Worm (Caenorhabditis elegans): ENCODE data around the gene glna-2.

DNA sequence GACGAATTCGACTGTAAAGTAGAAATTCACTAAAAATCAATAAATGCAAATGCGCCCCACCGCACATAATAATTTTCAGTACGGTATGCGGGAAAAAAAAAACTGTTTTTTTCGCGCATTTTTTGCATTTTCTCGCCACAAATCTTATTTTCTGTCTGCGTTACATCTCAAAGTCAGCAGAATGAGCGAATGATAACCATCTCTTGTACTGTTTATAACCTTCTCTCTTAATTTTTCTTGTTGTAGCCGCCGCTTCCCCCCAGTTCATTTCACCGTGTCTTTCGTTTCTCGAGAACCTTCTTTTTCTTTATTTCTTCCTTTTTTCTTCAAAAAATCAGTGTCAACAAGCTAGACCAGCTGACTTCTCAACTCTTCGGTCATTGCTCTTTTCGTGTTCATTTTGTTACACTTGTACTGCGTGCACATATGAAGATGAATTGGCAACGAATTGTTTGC is 7.1 kb downstream of the glna-2 start:
- TF ChIP-seq aly-2 (tag; optimal IDR thresholded peaks at IDR 0.05): no peak
- TF ChIP-seq F26F4.8 (GFP tag; conservative IDR thresholded peaks at IDR 0.05): no peak
- no peak for TF ChIP-seq pqm-1 (tag; optimal IDR thresholded peaks at IDR 0.05)
- peak; percentile 38; the same call in 1 of the 2 replicates for TF ChIP-seq lin-1 (GFP tag; IDR thresholded peaks at IDR 0.05)
- peak; percentile 48 for TF ChIP-seq dve-1 (tag; optimal IDR thresholded peaks at IDR 0.05; ENCODE audit: insufficient read depth)
- no peak for TF ChIP-seq skn-1 (tag; optimal IDR thresholded peaks at IDR 0.05)
- no peak for TF ChIP-seq saeg-2 (GFP tag; IDR thresholded peaks at IDR 0.05)
- peak; percentile 20 for TF ChIP-seq nhr-25 (tag; optimal IDR thresholded peaks at IDR 0.05; ENCODE audit: borderline replicate concordance, insufficient read depth)
- TF ChIP-seq unc-62 (GFP tag; optimal IDR thresholded peaks at IDR 0.05 in 1 of 2): peak in 1 of 2 experiments; percentile 95
- no peak for TF ChIP-seq unc-62 (tag; optimal IDR thresholded peaks at IDR 0.05)
- TF ChIP-seq hlh-11 (tag; optimal IDR thresholded peaks at IDR 0.05): peak; percentile 63

All from whole organism, L4 larva.